Worm (Caenorhabditis elegans) whole organism, L1 larva: ENCODE results near the gene zip-2.

Source experiments
- C16A3.4 ChIP-seq: fragments of 150-350 bp; optimal IDR thresholded peaks from 2 replicates; lab custom pipeline; 2014; ENCODE audit warnings: missing biosample characterization, missing genetic modification characterization
- C34B4.2 ChIP-seq: sonication (generic microtip); optimal IDR thresholded peaks from 2 replicates; lab custom pipeline; 2017; ENCODE audit warnings: mild to moderate bottlenecking, missing genetic modification characterization, missing compliant biosample characterization
- Y116A8C.19 ChIP-seq: sonication (generic microtip); optimal IDR thresholded peaks from 2 replicates; lab custom pipeline; 2016; ENCODE audit warnings: missing compliant biosample characterization, missing genetic modification characterization, borderline replicate concordance
- alr-1 ChIP-seq: fragments of 200-800 bp; sonication (Bioruptor generic); optimal IDR thresholded peaks from 2 replicates; lab custom pipeline; 2018; ENCODE audit warnings: borderline replicate concordance, mild to moderate bottlenecking, missing genetic modification characterization, missing compliant biosample characterization
- ama-1 ChIP-seq: fragments of 150-350 bp; optimal IDR thresholded peaks from 2 replicates; lab custom pipeline; 2014
- ceh-82 ChIP-seq, 3 experiments: fragments of 150-350 bp in 1 of 3; sonication (generic microtip) in 2 of 3; optimal IDR thresholded peaks; 2 replicates each; lab custom pipeline; 2014 to 2017; ENCODE audit warnings: missing biosample characterization in 3 of 3, missing genetic modification characterization in 3 of 3
- ceh-88 ChIP-seq: fragments of 200-800 bp; sonication (Bioruptor generic); IDR thresholded peaks from 2 replicates; pipeline ENCODE4 v1.3.6; 2022; ENCODE audit warnings: missing genetic modification characterization, missing compliant biosample characterization
- ces-1 ChIP-seq: fragments of 150-350 bp; optimal IDR thresholded peaks from 2 replicates; lab custom pipeline; 2014; ENCODE audit warnings: missing biosample characterization, missing genetic modification reagents, missing genetic modification characterization
- dpl-1 ChIP-seq, 3 experiments: fragments of 150-350 bp in 2 of 3; sonication (generic microtip) in 1 of 3; optimal IDR thresholded peaks; 2 replicates each; lab custom pipeline; 2014 to 2017; ENCODE audit warnings: missing biosample characterization in 3 of 3, missing genetic modification characterization in 3 of 3, missing genetic modification reagents in 3 of 3
- efl-1 ChIP-seq, 4 experiments: fragments of 150-350 bp; optimal IDR thresholded peaks in 3 of 4; peaks in 1 of 4; 1 replicate in 1 of 4; 2 replicates in 3 of 4; lab custom pipeline; 2014; ENCODE audit warnings: missing biosample characterization in 2 of 4, missing genetic modification characterization in 2 of 4, missing genetic modification reagents in 2 of 4
- efl-3 ChIP-seq: fragments of 200-800 bp; sonication (Bioruptor generic); optimal IDR thresholded peaks from 2 replicates; lab custom pipeline; 2018; ENCODE audit warnings: mild to moderate bottlenecking, missing genetic modification characterization, missing compliant biosample characterization
- elt-3 ChIP-seq, 6 experiments: fragments of 150-350 bp in 1 of 6; sonication (generic microtip); optimal IDR thresholded peaks; 2 replicates each; lab custom pipeline; 2017 to 2018; ENCODE audit warnings: missing biosample characterization in 6 of 6, missing genetic modification characterization in 6 of 6, inconsistent platforms in 1 of 6
- fkh-4 ChIP-seq: sonication (generic microtip); optimal IDR thresholded peaks from 2 replicates; lab custom pipeline; 2016; ENCODE audit warnings: missing compliant biosample characterization, missing genetic modification characterization, borderline replicate concordance
- hlh-4 ChIP-seq: sonication (generic microtip); optimal IDR thresholded peaks from 2 replicates; lab custom pipeline; 2016; ENCODE audit warnings: mild to moderate bottlenecking, missing genetic modification characterization, missing compliant biosample characterization
- hpl-2 ChIP-seq: fragments of 150-350 bp; optimal IDR thresholded peaks from 2 replicates; lab custom pipeline; 2014; ENCODE audit warnings: missing biosample characterization, missing genetic modification reagents, missing genetic modification characterization
- isw-1 ChIP-seq: fragments of 200-800 bp; sonication (Bioruptor generic); IDR thresholded peaks from 2 replicates; pipeline ENCODE4 v1.3.6; 2022; ENCODE audit warnings: missing genetic modification characterization, missing compliant biosample characterization
- lin-13 ChIP-seq: fragments of 150-350 bp; optimal IDR thresholded peaks from 2 replicates; lab custom pipeline; 2014; ENCODE audit warnings: missing biosample characterization, missing genetic modification reagents, missing genetic modification characterization
- lin-14 ChIP-seq: fragments of 200-800 bp; sonication (Bioruptor generic); optimal IDR thresholded peaks from 2 replicates; lab custom pipeline; 2018; ENCODE audit warnings: mild to moderate bottlenecking, missing genetic modification characterization, moderate library complexity, missing compliant biosample characterization
- lin-35 ChIP-seq, 2 experiments: fragments of 150-350 bp; optimal IDR thresholded peaks; 2 replicates each; lab custom pipeline; 2014; ENCODE audit warnings: missing biosample characterization in 2 of 2, missing genetic modification characterization in 2 of 2, missing genetic modification reagents in 2 of 2
- lsy-2 ChIP-seq, 2 experiments: fragments of 150-350 bp; optimal IDR thresholded peaks; 2 replicates each; lab custom pipeline; 2014; ENCODE audit warnings: missing biosample characterization in 2 of 2, missing genetic modification characterization in 2 of 2
- mdl-1 ChIP-seq, 2 experiments: fragments of 150-350 bp; optimal IDR thresholded peaks; 2 replicates each; lab custom pipeline; 2014 to 2017; ENCODE audit warnings: missing biosample characterization in 2 of 2, missing genetic modification characterization in 2 of 2, inconsistent platforms in 1 of 2
- mep-1 ChIP-seq: fragments of 150-350 bp; optimal IDR thresholded peaks from 2 replicates; lab custom pipeline; 2014; ENCODE audit warnings: missing biosample characterization, missing genetic modification characterization
- nhr-11 ChIP-seq: fragments of 150-350 bp; optimal IDR thresholded peaks from 2 replicates; lab custom pipeline; 2014; ENCODE audit warnings: missing biosample characterization, missing genetic modification characterization
- nhr-12 ChIP-seq: sonication (generic microtip); optimal IDR thresholded peaks from 2 replicates; lab custom pipeline; 2017; ENCODE audit warnings: missing biosample characterization, missing genetic modification characterization
- nhr-19 ChIP-seq: fragments of 200-800 bp; sonication (Bioruptor generic); conservative IDR thresholded peaks from 2 replicates; pipeline ENCODE4 v1.3.6; 2022; ENCODE audit warnings: missing genetic modification characterization, missing compliant biosample characterization
- nhr-20 ChIP-seq: sonication (generic microtip); optimal IDR thresholded peaks from 2 replicates; lab custom pipeline; 2016; ENCODE audit warnings: mild to moderate bottlenecking, missing genetic modification characterization, missing compliant biosample characterization
- nhr-237 ChIP-seq: fragments of 150-350 bp; optimal IDR thresholded peaks from 2 replicates; lab custom pipeline; 2014; ENCODE audit warnings: missing biosample characterization, missing genetic modification characterization
- nhr-71 ChIP-seq: sonication (generic microtip); optimal IDR thresholded peaks from 2 replicates; lab custom pipeline; 2016; ENCODE audit warnings: mild to moderate bottlenecking, missing genetic modification characterization, moderate library complexity, missing compliant biosample characterization
- nhr-76 ChIP-seq: sonication (generic microtip); optimal IDR thresholded peaks from 2 replicates; lab custom pipeline; 2017; ENCODE audit warnings: missing biosample characterization, missing genetic modification characterization
- nhr-90 ChIP-seq: sonication (generic microtip); optimal IDR thresholded peaks from 2 replicates; lab custom pipeline; 2016; ENCODE audit warnings: mild to moderate bottlenecking, missing genetic modification characterization, missing compliant biosample characterization; ENCODE audit not compliant: poor library complexity
- rnt-1 ChIP-seq: sonication (generic microtip); optimal IDR thresholded peaks from 2 replicates; lab custom pipeline; 2016; ENCODE audit warnings: mild to moderate bottlenecking, missing genetic modification characterization, moderate library complexity, missing compliant biosample characterization
- skn-1 ChIP-seq: fragments of 150-350 bp; optimal IDR thresholded peaks from 2 replicates; lab custom pipeline; 2014; ENCODE audit warnings: missing biosample characterization, missing genetic modification characterization
- snpc-4 ChIP-seq: fragments of 150-350 bp; optimal IDR thresholded peaks from 2 replicates; lab custom pipeline; 2014; ENCODE audit warnings: missing biosample characterization, missing genetic modification characterization
- snu-23 ChIP-seq: sonication (generic microtip); optimal IDR thresholded peaks from 2 replicates; lab custom pipeline; 2016; ENCODE audit warnings: missing genetic modification characterization, missing compliant biosample characterization
- swsn-7 ChIP-seq: sonication (generic microtip); optimal IDR thresholded peaks from 2 replicates; lab custom pipeline; 2016; ENCODE audit warnings: missing genetic modification characterization, missing compliant biosample characterization
- unc-130 ChIP-seq: fragments of 150-350 bp; optimal IDR thresholded peaks from 2 replicates; lab custom pipeline; 2017; ENCODE audit warnings: missing biosample characterization, missing genetic modification characterization, inconsistent platforms
- vab-15 ChIP-seq: sonication (generic microtip); optimal IDR thresholded peaks from 2 replicates; lab custom pipeline; 2017; ENCODE audit warnings: missing genotype, mild to moderate bottlenecking, missing genetic modification characterization, missing compliant biosample characterization
- zip-4 ChIP-seq: fragments of 200-800 bp; sonication (Bioruptor generic); optimal IDR thresholded peaks from 2 replicates; lab custom pipeline; 2018; ENCODE audit warnings: mild to moderate bottlenecking, missing genetic modification characterization, moderate library complexity, missing compliant biosample characterization

The zip-2 gene

ce11 chrIII:841177-841576, 8.4 kb downstream of the zip-2 start, which contains the start of gene K02F3.9 (continued):
- TF ChIP-seq ces-1 (GFP tag; lab: Kevin White, UChicago) = no peak
- no peak for TF ChIP-seq hlh-4 (tag; lab: Kevin White, UChicago)
- TF ChIP-seq elt-3 (tag; optimal IDR thresholded peaks at IDR 0.05; lab: Kevin White, UChicago) = no peak
- TF ChIP-seq isw-1 (GFP tag; lab: Robert Waterston, UW) = no peak
- TF ChIP-seq alr-1 (tag; lab: Kevin White, UChicago) = no peak
- no peak for TF ChIP-seq lin-13
- TF ChIP-seq nhr-76 = no peak
- no peak for TF ChIP-seq mdl-1 (tag; optimal IDR thresholded peaks at IDR 0.05; lab: Kevin White, UChicago)
- no peak for TF ChIP-seq nhr-12 (tag; lab: Kevin White, UChicago)

DNA sequence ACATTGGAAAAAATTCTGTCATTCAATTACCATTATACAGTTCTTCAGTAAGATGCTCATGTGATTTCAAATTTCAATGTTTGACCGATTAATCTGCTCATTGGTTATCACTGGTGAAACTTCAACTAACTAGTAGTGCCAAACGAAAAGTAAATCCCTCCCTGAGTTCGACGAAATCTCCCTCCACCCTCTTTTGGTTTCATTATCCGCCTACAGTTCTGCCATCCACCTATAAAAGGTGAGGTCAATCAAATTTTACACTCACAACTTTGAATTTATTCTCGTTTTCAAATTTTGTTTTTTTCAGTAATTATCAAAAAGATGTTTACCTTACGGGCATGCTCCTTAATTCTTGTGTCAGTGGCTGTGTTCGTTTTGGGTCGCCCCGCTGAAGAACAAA, 9.8 kb downstream of the zip-2 start, which contains the start of gene far-8:
Gene far-8, plus strand, starts transcription at position 301 of the 400 bp plus-strand sequence.
- TF ChIP-seq ceh-88 (GFP tag; lab: Robert Waterston, UW) (no peak), nhr-237 (no peak), lin-35 (GFP tag; optimal IDR thresholded peaks at IDR 0.05; lab: Kevin White, UChicago) (no peak), skn-1 (no peak), Y116A8C.19 (tag; lab: Kevin White, UChicago) (no peak), fkh-4 (no peak), nhr-90 (tag; lab: Kevin White, UChicago) (no peak), vab-15 (tag; lab: Kevin White, UChicago) (no peak)

- TF ChIP-seq lin-14 (GFP tag; lab: Kevin White, UChicago) (peak; percentile 91), zip-4 (GFP tag; lab: Kevin White, UChicago) (no peak), mdl-1 (tag; optimal IDR thresholded peaks at IDR 0.05; lab: Kevin White, UChicago) (peak in 1 of 2 experiments; percentile 59), lin-35 (GFP tag; optimal IDR thresholded peaks at IDR 0.05; lab: Kevin White, UChicago) (peak; percentile 18 to 39), C34B4.2 (tag; lab: Kevin White, UChicago) (no peak), efl-3 (no peak), rnt-1 (tag; lab: Kevin White, UChicago) (peak; percentile 43), skn-1 (peak; percentile 8), nhr-90 (tag; lab: Kevin White, UChicago) (no peak), ama-1 (lab: Kevin White, UChicago) (no peak), nhr-19 (GFP tag; lab: Robert Waterston, UW) (peak; percentile 36), isw-1 (GFP tag; lab: Robert Waterston, UW) (no peak), nhr-71 (tag; lab: Kevin White, UChicago) (peak; percentile 44), elt-3 (tag; optimal IDR thresholded peaks at IDR 0.05; lab: Kevin White, UChicago) (peak in 1 of 6 experiments; percentile 35), snu-23 (GFP tag; lab: Kevin White, UChicago) (peak; percentile 49), unc-130 (tag; lab: Kevin White, UChicago) (peak; percentile 37), nhr-20 (tag; lab: Kevin White, UChicago) (peak; percentile 21), dpl-1 (GFP tag; optimal IDR thresholded peaks at IDR 0.05; lab: Kevin White, UChicago) (peak in 1 of 3 experiments; percentile 28), fkh-4 (no peak), nhr-11 (tag; lab: Kevin White, UChicago) (no peak), hpl-2 (no peak), efl-1 (optimal IDR thresholded peaks at IDR 0.05; lab: Kevin White, UChicago) (peak; percentile 6 to 15), efl-1 (GFP tag; optimal IDR thresholded peaks at IDR 0.05 in 1 of 2; lab: Kevin White, UChicago) (peak; percentile 6 to 79), swsn-7 (tag; lab: Kevin White, UChicago) (no peak), mep-1 (tag; lab: Kevin White, UChicago) (peak; percentile 48), snpc-4 (tag; lab: Kevin White, UChicago) (no peak), ceh-82 (tag; optimal IDR thresholded peaks at IDR 0.05; lab: Kevin White, UChicago) (peak in 1 of 3 experiments; percentile 59), C16A3.4 (no peak), lsy-2 (tag; optimal IDR thresholded peaks at IDR 0.05; lab: Kevin White, UChicago) (peak in 1 of 2 experiments; percentile 19)
- TF ChIP-seq, all 84 proteins: peak for 16
These were observed 11.2 kb downstream of the zip-2 start for ce11 chrIII:843999-844398.
